Worm (Caenorhabditis elegans) whole organism, L2 larva: ENCODE results near the gene nspb-6.

Source experiments
- C34F6.9 ChIP-seq: fragments of 150-350 bp; optimal IDR thresholded peaks from 2 replicates; lab custom pipeline; 2014; ENCODE audit warnings: missing biosample characterization, missing genetic modification characterization
- F13H6.1 ChIP-seq: sonication (generic microtip); optimal IDR thresholded peaks from 2 replicates; lab custom pipeline; 2016; ENCODE audit warnings: missing genetic modification characterization, missing compliant biosample characterization
- R02D3.7 ChIP-seq: fragments of 150-350 bp; optimal IDR thresholded peaks from 2 replicates; lab custom pipeline; 2014; ENCODE audit warnings: missing biosample characterization, missing genetic modification characterization
- ZK546.5 ChIP-seq: sonication (generic microtip); optimal IDR thresholded peaks from 2 replicates; lab custom pipeline; 2017; ENCODE audit warnings: missing biosample characterization, missing genetic modification characterization
- aly-2 ChIP-seq: fragments of 150-350 bp; optimal IDR thresholded peaks from 2 replicates; lab custom pipeline; 2014; ENCODE audit warnings: missing biosample characterization, missing genetic modification characterization
- blmp-1 ChIP-seq: sonication (generic microtip); optimal IDR thresholded peaks from 2 replicates; lab custom pipeline; 2017; ENCODE audit warnings: missing genetic modification characterization, mild to moderate bottlenecking, missing compliant biosample characterization, antibody characterized with exemption, moderate library complexity; ENCODE audit not compliant: insufficient read depth
- ceh-16 ChIP-seq: fragments of 150-350 bp; optimal IDR thresholded peaks from 2 replicates; lab custom pipeline; 2014; ENCODE audit warnings: missing biosample characterization, missing genetic modification characterization
- ceh-82 ChIP-seq: fragments of 150-350 bp; optimal IDR thresholded peaks from 2 replicates; lab custom pipeline; 2014; ENCODE audit warnings: missing biosample characterization, missing genetic modification characterization
- crh-2 ChIP-seq: sonication (generic microtip); optimal IDR thresholded peaks from 2 replicates; lab custom pipeline; 2017; ENCODE audit warnings: missing biosample characterization, missing genetic modification characterization
- dmd-4 ChIP-seq: sonication (generic microtip); optimal IDR thresholded peaks from 2 replicates; lab custom pipeline; 2017; ENCODE audit warnings: missing biosample characterization, missing genetic modification characterization
- egl-27 ChIP-seq: sonication (generic microtip); optimal IDR thresholded peaks from 3 replicates; lab custom pipeline; 2017; ENCODE audit warnings: missing biosample characterization, missing genetic modification reagents, missing genetic modification characterization
- elt-1 ChIP-seq: fragments of 150-350 bp; optimal IDR thresholded peaks from 2 replicates; lab custom pipeline; 2014; ENCODE audit warnings: missing biosample characterization, missing genetic modification characterization
- elt-3 ChIP-seq: sonication (generic microtip); optimal IDR thresholded peaks from 2 replicates; lab custom pipeline; 2017; ENCODE audit warnings: missing biosample characterization, missing genetic modification characterization
- fos-1 ChIP-seq: fragments of 150-350 bp; optimal IDR thresholded peaks from 2 replicates; lab custom pipeline; 2014; ENCODE audit warnings: missing biosample characterization, missing genetic modification characterization
- gmeb-1 ChIP-seq: fragments of 150-350 bp; optimal IDR thresholded peaks from 2 replicates; lab custom pipeline; 2014; ENCODE audit warnings: missing biosample characterization, missing genetic modification characterization
- lin-13 ChIP-seq: fragments of 150-350 bp; optimal IDR thresholded peaks from 2 replicates; lab custom pipeline; 2014; ENCODE audit warnings: missing biosample characterization, missing genetic modification reagents, missing genetic modification characterization
- lin-39 ChIP-seq: fragments of 150-350 bp; optimal IDR thresholded peaks from 2 replicates; lab custom pipeline; 2014; ENCODE audit warnings: missing biosample characterization, missing genetic modification reagents, missing genetic modification characterization
- lsy-2 ChIP-seq, 2 experiments: fragments of 150-350 bp in 1 of 2; sonication (generic microtip) in 1 of 2; optimal IDR thresholded peaks; 2 replicates each; lab custom pipeline; 2014 to 2017; ENCODE audit warnings: missing biosample characterization in 2 of 2, missing genetic modification characterization in 2 of 2
- mab-5 ChIP-seq: fragments of 150-350 bp; optimal IDR thresholded peaks from 2 replicates; lab custom pipeline; 2014; ENCODE audit warnings: missing biosample characterization, missing genetic modification characterization
- mbf-1 ChIP-seq: sonication (generic microtip); optimal IDR thresholded peaks from 2 replicates; lab custom pipeline; 2017; ENCODE audit warnings: missing biosample characterization, missing genetic modification characterization
- mdl-1 ChIP-seq, 2 experiments: fragments of 150-350 bp in 1 of 2; sonication (generic microtip) in 1 of 2; optimal IDR thresholded peaks; 2 replicates each; lab custom pipeline; 2017; ENCODE audit warnings: missing biosample characterization in 2 of 2, missing genetic modification characterization in 2 of 2
- nhr-11 ChIP-seq: fragments of 150-350 bp; optimal IDR thresholded peaks from 2 replicates; lab custom pipeline; 2014; ENCODE audit warnings: missing biosample characterization, missing genetic modification characterization
- nhr-12 ChIP-seq: fragments of 150-350 bp; optimal IDR thresholded peaks from 2 replicates; lab custom pipeline; 2014; ENCODE audit warnings: missing biosample characterization, missing genetic modification characterization
- nhr-129 ChIP-seq: fragments of 150-350 bp; optimal IDR thresholded peaks from 2 replicates; lab custom pipeline; 2014; ENCODE audit warnings: missing biosample characterization, missing genetic modification characterization
- nhr-21 ChIP-seq: fragments of 150-350 bp; optimal IDR thresholded peaks from 2 replicates; lab custom pipeline; 2014; ENCODE audit warnings: missing biosample characterization, missing genetic modification characterization
- nhr-237 ChIP-seq: fragments of 150-350 bp; optimal IDR thresholded peaks from 2 replicates; lab custom pipeline; 2014; ENCODE audit warnings: missing biosample characterization, missing genetic modification characterization
- nhr-25 ChIP-seq: fragments of 150-350 bp; sonication (generic microtip); optimal IDR thresholded peaks from 3 replicates; lab custom pipeline; 2014; ENCODE audit warnings: missing biosample characterization, missing genetic modification characterization
- nhr-6 ChIP-seq: fragments of 150-350 bp; optimal IDR thresholded peaks from 2 replicates; lab custom pipeline; 2014; ENCODE audit warnings: missing biosample characterization, missing genetic modification characterization
- peb-1 ChIP-seq: fragments of 150-350 bp; optimal IDR thresholded peaks from 2 replicates; lab custom pipeline; 2014; ENCODE audit warnings: missing biosample characterization, missing genetic modification characterization
- skn-1 ChIP-seq: sonication (generic microtip); optimal IDR thresholded peaks from 2 replicates; lab custom pipeline; 2017; ENCODE audit warnings: missing biosample characterization, missing genetic modification characterization
- sma-3 ChIP-seq: sonication (generic microtip); optimal IDR thresholded peaks from 2 replicates; lab custom pipeline; 2016; ENCODE audit warnings: missing genetic modification reagents, missing genetic modification characterization, missing compliant biosample characterization
- sma-9 ChIP-seq, 2 experiments: fragments of 150-350 bp in 1 of 2; sonication (generic microtip) in 1 of 2; optimal IDR thresholded peaks; 2 replicates each; lab custom pipeline; 2014 to 2016; ENCODE audit warnings: missing genetic modification characterization in 2 of 2, mild to moderate bottlenecking in 1 of 2, missing biosample characterization in 1 of 2, missing compliant biosample characterization in 1 of 2, missing genetic modification reagents in 1 of 2, moderate library complexity in 1 of 2
- snpc-4 ChIP-seq: fragments of 150-350 bp; optimal IDR thresholded peaks from 2 replicates; lab custom pipeline; 2014; ENCODE audit warnings: missing biosample characterization, missing genetic modification characterization
- unc-39 ChIP-seq: fragments of 150-350 bp; optimal IDR thresholded peaks from 2 replicates; lab custom pipeline; 2014; ENCODE audit warnings: missing biosample characterization, missing genetic modification characterization
- unc-55 ChIP-seq: fragments of 150-350 bp; sonication (generic microtip); optimal IDR thresholded peaks from 3 replicates; lab custom pipeline; 2014; ENCODE audit warnings: missing biosample characterization, missing genetic modification reagents, missing genetic modification characterization
- unc-62 ChIP-seq: fragments of 150-350 bp; optimal IDR thresholded peaks from 2 replicates; lab custom pipeline; 2014; ENCODE audit warnings: missing biosample characterization, missing genetic modification reagents, missing genetic modification characterization
- zag-1 ChIP-seq: fragments of 150-350 bp; optimal IDR thresholded peaks from 2 replicates; lab custom pipeline; 2014; ENCODE audit warnings: missing biosample characterization, missing genetic modification characterization
- ztf-1 ChIP-seq: fragments of 200-800 bp; sonication (Bioruptor generic); conservative IDR thresholded peaks from 2 replicates; pipeline ENCODE4 v1.3.6; 2022; ENCODE audit warnings: missing genetic modification characterization, missing compliant biosample characterization
- ztf-11 ChIP-seq: sonication (generic microtip); optimal IDR thresholded peaks from 2 replicates; lab custom pipeline; 2017; ENCODE audit warnings: missing biosample characterization, missing genetic modification characterization

Gene nspb-6

DNA sequence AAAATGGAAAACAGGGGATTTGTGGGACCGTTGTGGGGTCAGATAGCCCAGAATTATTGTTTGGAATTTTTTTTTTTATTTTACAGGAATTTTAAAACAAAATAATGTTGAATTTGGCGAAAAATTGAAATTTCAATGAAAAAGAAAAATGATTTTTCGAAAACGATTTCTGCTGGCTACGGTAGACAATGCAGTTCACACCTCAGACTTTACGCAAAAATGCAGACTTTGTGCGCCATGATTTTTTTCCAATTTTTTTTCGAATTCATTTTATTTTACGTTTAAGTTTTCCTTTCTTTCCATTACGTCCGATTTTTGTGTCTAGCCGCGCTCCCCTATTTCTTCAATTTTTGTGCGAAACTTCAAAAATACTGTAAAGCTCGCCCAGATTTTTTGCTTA lies 44.6 kb downstream of the nspb-6 start:
- TF ChIP-seq lsy-2 (tag; optimal IDR thresholded peaks at IDR 0.05; lab: Kevin White, UChicago) (peak in 1 of 2 experiments; percentile 44), nhr-21 (no peak)
- TF ChIP-seq, all 48 proteins: peak for 1

ce11 chrIV:5940608-5941007 lies 45.3 kb downstream of the nspb-6 start:
- no peak for TF ChIP-seq nhr-237
- TF ChIP-seq nhr-12 (tag; lab: Kevin White, UChicago) = no peak
- no peak for TF ChIP-seq aly-2 (tag; lab: Kevin White, UChicago)
- peak; percentile 50 for TF ChIP-seq nhr-129
- no peak for TF ChIP-seq elt-1 (tag; lab: Kevin White, UChicago)
- no peak for TF ChIP-seq unc-39 (tag; lab: Kevin White, UChicago)
- TF ChIP-seq blmp-1 = peak; percentile 90
- TF ChIP-seq F13H6.1 (tag; lab: Kevin White, UChicago) = peak; percentile 42
- TF ChIP-seq nhr-11 = no peak
- TF ChIP-seq ztf-1 = no peak
- peak; percentile 23 for TF ChIP-seq nhr-25 (tag; lab: Kevin White, UChicago)
- TF ChIP-seq mdl-1 (tag; optimal IDR thresholded peaks at IDR 0.05; lab: Kevin White, UChicago) = no peak
- TF ChIP-seq crh-2 = no peak
- TF ChIP-seq ztf-11 (tag; lab: Kevin White, UChicago) = no peak
- TF ChIP-seq snpc-4 (tag; lab: Kevin White, UChicago) = no peak
- TF ChIP-seq lsy-2 (tag; optimal IDR thresholded peaks at IDR 0.05; lab: Kevin White, UChicago) = peak in 1 of 2 experiments; percentile 20
- TF ChIP-seq ZK546.5 = no peak
- TF ChIP-seq ceh-16 (tag; lab: Kevin White, UChicago) = no peak
- no peak for TF ChIP-seq lin-39 (tag; lab: Kevin White, UChicago)
- TF ChIP-seq egl-27 (tag; lab: Kevin White, UChicago) = no peak
- no peak for TF ChIP-seq unc-62 (GFP tag; lab: Kevin White, UChicago)
- TF ChIP-seq R02D3.7 = no peak
- TF ChIP-seq sma-9 (GFP tag; optimal IDR thresholded peaks at IDR 0.05; lab: Kevin White, UChicago) = peak; percentile 2
- no peak for TF ChIP-seq sma-9 (tag; optimal IDR thresholded peaks at IDR 0.05; lab: Kevin White, UChicago)
- no peak for TF ChIP-seq nhr-6
- TF ChIP-seq lin-13 (GFP tag; lab: Kevin White, UChicago) = no peak
- no peak for TF ChIP-seq mab-5 (tag; lab: Kevin White, UChicago)
- TF ChIP-seq gmeb-1 (tag; lab: Kevin White, UChicago) = no peak

DNA sequence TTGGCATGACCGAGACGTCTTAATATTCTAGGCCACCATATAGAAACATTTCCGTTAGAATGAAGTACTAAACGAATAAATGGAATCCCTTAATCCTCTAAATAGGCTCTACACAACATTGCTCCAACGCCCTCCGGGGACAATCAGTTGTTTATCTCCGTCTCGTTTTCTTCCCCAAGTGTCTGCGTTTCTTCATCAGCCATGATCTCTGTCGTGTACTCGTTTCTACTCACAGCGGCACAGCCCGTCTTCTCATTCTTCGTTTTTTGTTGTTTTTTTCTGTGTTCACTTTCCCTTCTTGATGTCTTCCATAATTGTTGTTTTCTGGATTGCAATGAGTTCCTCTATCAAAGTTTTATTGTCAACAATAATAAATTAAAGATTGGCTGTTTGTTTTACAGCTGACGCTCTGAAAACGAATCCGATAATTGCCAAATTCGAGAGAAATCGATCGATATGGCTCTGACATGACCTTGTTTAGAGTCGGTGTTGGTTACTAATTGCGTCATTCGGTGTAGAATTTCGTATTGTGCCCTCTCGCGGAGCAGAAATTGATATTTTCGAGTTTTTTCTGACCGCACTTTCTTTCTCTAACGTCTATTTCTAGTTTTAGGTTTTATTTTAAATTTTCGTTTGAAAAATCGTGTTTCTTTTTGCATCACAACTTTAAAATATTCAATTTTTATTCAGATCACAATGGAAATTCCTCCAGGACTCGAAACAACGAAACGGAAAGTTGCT lies 46.1 kb downstream of the nspb-6 start, which contains the start of gene pfkb-1.2:
Gene pfkb-1.2 (plus strand): TSS at position 691 of the 741 bp plus-strand sequence.
- TF ChIP-seq C34F6.9 (tag; lab: Kevin White, UChicago) (peak; percentile 30), nhr-11 (no peak), lsy-2 (tag; optimal IDR thresholded peaks at IDR 0.05; lab: Kevin White, UChicago) (peak in 1 of 2 experiments; percentile 14)

- TF ChIP-seq snpc-4 (tag; lab: Kevin White, UChicago) (no peak), elt-1 (tag; lab: Kevin White, UChicago) (no peak), peb-1 (tag; lab: Kevin White, UChicago) (no peak), unc-39 (tag; lab: Kevin White, UChicago) (no peak), sma-9 (GFP tag; optimal IDR thresholded peaks at IDR 0.05; lab: Kevin White, UChicago) (no peak), sma-9 (tag; optimal IDR thresholded peaks at IDR 0.05; lab: Kevin White, UChicago) (no peak), lin-39 (tag; lab: Kevin White, UChicago) (no peak), sma-3 (GFP tag; lab: Kevin White, UChicago) (no peak), nhr-6 (no peak), nhr-25 (tag; lab: Kevin White, UChicago) (no peak), F13H6.1 (tag; lab: Kevin White, UChicago) (no peak), unc-62 (GFP tag; lab: Kevin White, UChicago) (no peak), elt-3 (no peak), ztf-1 (no peak), crh-2 (no peak), skn-1 (tag; lab: Kevin White, UChicago) (no peak), nhr-129 (no peak)
- TF ChIP-seq, all 48 proteins: peak for 0
These were observed 48.9 kb downstream of the nspb-6 start for ce11 chrIV:5944172-5944571.

DNA sequence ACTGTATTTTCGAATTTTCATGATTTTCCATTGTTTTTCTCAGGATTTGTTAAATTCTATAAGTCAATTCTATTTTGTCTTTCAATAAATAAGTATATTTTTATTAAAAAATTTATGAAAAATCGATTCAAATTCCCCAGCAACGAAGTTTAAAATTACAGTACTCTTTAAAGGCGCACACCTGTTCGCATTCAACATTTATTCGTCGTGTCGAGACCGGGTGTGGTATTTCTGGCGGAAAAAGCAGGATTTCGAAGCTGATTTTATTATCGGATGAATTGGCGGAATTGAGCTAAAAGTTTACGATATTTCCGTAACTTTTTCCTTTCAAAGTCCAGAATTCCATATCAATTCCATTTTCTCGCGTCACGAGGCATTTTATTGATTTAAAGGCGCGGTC lies 50.2 kb downstream of the nspb-6 start:
- TF ChIP-seq nhr-237 = no peak
- no peak for TF ChIP-seq ztf-1
- TF ChIP-seq egl-27 (tag; lab: Kevin White, UChicago) = no peak
- no peak for TF ChIP-seq peb-1 (tag; lab: Kevin White, UChicago)
- TF ChIP-seq sma-3 (GFP tag; lab: Kevin White, UChicago) = no peak
- TF ChIP-seq dmd-4 (tag; lab: Kevin White, UChicago) = no peak
- TF ChIP-seq nhr-21 = no peak
- no peak for TF ChIP-seq unc-55 (GFP tag; lab: Kevin White, UChicago)
- no peak for TF ChIP-seq ceh-82
- TF ChIP-seq mbf-1 (tag; lab: Kevin White, UChicago) = no peak
- no peak for TF ChIP-seq nhr-25 (tag; lab: Kevin White, UChicago)
- TF ChIP-seq lin-13 (GFP tag; lab: Kevin White, UChicago) = no peak
- TF ChIP-seq zag-1 = no peak
- no peak for TF ChIP-seq fos-1 (tag; lab: Kevin White, UChicago)
- TF ChIP-seq, all 48 proteins: peak for 0
